Worm (Caenorhabditis elegans) whole organism, L2 larva: ENCODE measurements around the gene mbk-2.

Experiments
- F13H6.1 ChIP-seq: sonication (generic microtip); optimal IDR thresholded peaks from 2 replicates; lab custom pipeline; 2016; ENCODE audit warnings: missing genetic modification characterization, missing compliant biosample characterization
- R02D3.7 ChIP-seq: fragments of 150-350 bp; optimal IDR thresholded peaks from 2 replicates; lab custom pipeline; 2014; ENCODE audit warnings: missing biosample characterization, missing genetic modification characterization
- Y55F3AM.14 ChIP-seq: fragments of 200-800 bp; sonication (Bioruptor generic); optimal IDR thresholded peaks from 2 replicates; lab custom pipeline; 2018; ENCODE audit warnings: mild to moderate bottlenecking, missing genetic modification characterization, missing compliant biosample characterization
- aly-2 ChIP-seq: fragments of 150-350 bp; optimal IDR thresholded peaks from 2 replicates; lab custom pipeline; 2014; ENCODE audit warnings: missing biosample characterization, missing genetic modification characterization
- ama-1 ChIP-seq: fragments of 150-350 bp; optimal IDR thresholded peaks from 2 replicates; lab custom pipeline; 2018; ENCODE audit warnings: inconsistent platforms
- blmp-1 ChIP-seq: sonication (generic microtip); optimal IDR thresholded peaks from 2 replicates; lab custom pipeline; 2017; ENCODE audit warnings: missing genetic modification characterization, mild to moderate bottlenecking, missing compliant biosample characterization, antibody characterized with exemption, moderate library complexity; ENCODE audit not compliant: insufficient read depth
- ceh-16 ChIP-seq: fragments of 150-350 bp; optimal IDR thresholded peaks from 2 replicates; lab custom pipeline; 2014; ENCODE audit warnings: missing biosample characterization, missing genetic modification characterization
- egl-27 ChIP-seq: sonication (generic microtip); optimal IDR thresholded peaks from 3 replicates; lab custom pipeline; 2017; ENCODE audit warnings: missing biosample characterization, missing genetic modification reagents, missing genetic modification characterization
- elt-1 ChIP-seq: fragments of 150-350 bp; optimal IDR thresholded peaks from 2 replicates; lab custom pipeline; 2014; ENCODE audit warnings: missing biosample characterization, missing genetic modification characterization
- fos-1 ChIP-seq: fragments of 150-350 bp; optimal IDR thresholded peaks from 2 replicates; lab custom pipeline; 2014; ENCODE audit warnings: missing biosample characterization, missing genetic modification characterization
- gmeb-1 ChIP-seq: fragments of 150-350 bp; optimal IDR thresholded peaks from 2 replicates; lab custom pipeline; 2014; ENCODE audit warnings: missing biosample characterization, missing genetic modification characterization
- lin-11 ChIP-seq: fragments of 150-350 bp; sonication (generic microtip); optimal IDR thresholded peaks from 2 replicates; lab custom pipeline; 2014; ENCODE audit warnings: missing biosample characterization, missing genetic modification characterization, inconsistent platforms, mixed read lengths
- lin-13 ChIP-seq: fragments of 150-350 bp; optimal IDR thresholded peaks from 2 replicates; lab custom pipeline; 2014; ENCODE audit warnings: missing biosample characterization, missing genetic modification reagents, missing genetic modification characterization
- mbf-1 ChIP-seq: sonication (generic microtip); optimal IDR thresholded peaks from 2 replicates; lab custom pipeline; 2017; ENCODE audit warnings: missing biosample characterization, missing genetic modification characterization
- mdl-1 ChIP-seq, 2 experiments: fragments of 150-350 bp in 1 of 2; sonication (generic microtip) in 1 of 2; optimal IDR thresholded peaks; 2 replicates each; lab custom pipeline; 2017; ENCODE audit warnings: missing biosample characterization in 2 of 2, missing genetic modification characterization in 2 of 2
- nhr-10 ChIP-seq: sonication (generic microtip); optimal IDR thresholded peaks from 2 replicates; lab custom pipeline; 2017; ENCODE audit warnings: missing biosample characterization, missing genetic modification characterization
- nhr-11 ChIP-seq: fragments of 150-350 bp; optimal IDR thresholded peaks from 2 replicates; lab custom pipeline; 2014; ENCODE audit warnings: missing biosample characterization, missing genetic modification characterization
- nhr-12 ChIP-seq: fragments of 150-350 bp; optimal IDR thresholded peaks from 2 replicates; lab custom pipeline; 2014; ENCODE audit warnings: missing biosample characterization, missing genetic modification characterization
- nhr-129 ChIP-seq: fragments of 150-350 bp; optimal IDR thresholded peaks from 2 replicates; lab custom pipeline; 2014; ENCODE audit warnings: missing biosample characterization, missing genetic modification characterization
- nhr-21 ChIP-seq: fragments of 150-350 bp; optimal IDR thresholded peaks from 2 replicates; lab custom pipeline; 2014; ENCODE audit warnings: missing biosample characterization, missing genetic modification characterization
- nhr-23 ChIP-seq: fragments of 150-350 bp; optimal IDR thresholded peaks from 2 replicates; lab custom pipeline; 2014; ENCODE audit warnings: missing biosample characterization, missing genetic modification reagents, missing genetic modification characterization
- nhr-25 ChIP-seq: fragments of 150-350 bp; sonication (generic microtip); optimal IDR thresholded peaks from 3 replicates; lab custom pipeline; 2014; ENCODE audit warnings: missing biosample characterization, missing genetic modification characterization
- nhr-6 ChIP-seq: fragments of 150-350 bp; optimal IDR thresholded peaks from 2 replicates; lab custom pipeline; 2014; ENCODE audit warnings: missing biosample characterization, missing genetic modification characterization
- nhr-77 ChIP-seq: fragments of 150-350 bp; optimal IDR thresholded peaks from 2 replicates; lab custom pipeline; 2014; ENCODE audit warnings: missing biosample characterization, missing genetic modification characterization
- sem-4 ChIP-seq: fragments of 150-350 bp; optimal IDR thresholded peaks from 2 replicates; lab custom pipeline; 2014; ENCODE audit warnings: missing biosample characterization, missing genetic modification reagents, missing genetic modification characterization
- sma-3 ChIP-seq: sonication (generic microtip); optimal IDR thresholded peaks from 2 replicates; lab custom pipeline; 2016; ENCODE audit warnings: missing genetic modification reagents, missing genetic modification characterization, missing compliant biosample characterization
- sma-9 ChIP-seq, 2 experiments: fragments of 150-350 bp in 1 of 2; sonication (generic microtip) in 1 of 2; optimal IDR thresholded peaks; 2 replicates each; lab custom pipeline; 2014 to 2016; ENCODE audit warnings: missing genetic modification characterization in 2 of 2, mild to moderate bottlenecking in 1 of 2, missing biosample characterization in 1 of 2, missing compliant biosample characterization in 1 of 2, missing genetic modification reagents in 1 of 2, moderate library complexity in 1 of 2
- snpc-4 ChIP-seq: fragments of 150-350 bp; optimal IDR thresholded peaks from 2 replicates; lab custom pipeline; 2014; ENCODE audit warnings: missing biosample characterization, missing genetic modification characterization
- unc-55 ChIP-seq: fragments of 150-350 bp; sonication (generic microtip); optimal IDR thresholded peaks from 3 replicates; lab custom pipeline; 2014; ENCODE audit warnings: missing biosample characterization, missing genetic modification reagents, missing genetic modification characterization
- unc-62 ChIP-seq: fragments of 150-350 bp; optimal IDR thresholded peaks from 2 replicates; lab custom pipeline; 2014; ENCODE audit warnings: missing biosample characterization, missing genetic modification reagents, missing genetic modification characterization
- zag-1 ChIP-seq: fragments of 150-350 bp; optimal IDR thresholded peaks from 2 replicates; lab custom pipeline; 2014; ENCODE audit warnings: missing biosample characterization, missing genetic modification characterization
- ztf-11 ChIP-seq: sonication (generic microtip); optimal IDR thresholded peaks from 2 replicates; lab custom pipeline; 2017; ENCODE audit warnings: missing biosample characterization, missing genetic modification characterization

The mbk-2 gene

DNA sequence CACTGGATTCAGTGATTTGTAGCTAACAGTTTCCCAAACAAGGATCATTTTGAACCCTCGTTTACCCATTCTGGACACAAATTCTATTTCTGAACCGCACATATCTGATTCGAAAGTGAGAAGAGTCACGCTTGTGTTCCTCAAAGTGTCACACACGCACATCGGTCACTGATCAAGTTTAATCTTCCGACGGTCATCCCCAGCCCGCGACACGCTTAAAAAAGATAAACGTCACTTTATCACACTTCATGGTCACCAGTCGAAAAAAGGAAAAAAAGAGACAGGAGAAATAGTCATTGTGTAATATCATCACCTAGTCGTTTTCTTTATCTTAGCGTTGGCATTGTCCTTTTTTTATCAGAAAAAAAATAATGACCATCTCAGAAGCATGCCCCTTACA is 68.7 kb downstream of the mbk-2 start:
- TF ChIP-seq ama-1 (lab: Kevin White, UChicago): no peak
- peak; percentile 72 for TF ChIP-seq blmp-1 (tag; lab: Kevin White, UChicago)
- no peak for TF ChIP-seq aly-2 (tag; lab: Kevin White, UChicago)
- TF ChIP-seq ztf-11 (tag; lab: Kevin White, UChicago): no peak
- no peak for TF ChIP-seq nhr-11 (tag; lab: Kevin White, UChicago)
- peak; percentile 86 for TF ChIP-seq nhr-21 (tag; lab: Kevin White, UChicago)
- TF ChIP-seq unc-62: no peak
- no peak for TF ChIP-seq F13H6.1 (tag; lab: Kevin White, UChicago)
- TF ChIP-seq sma-3 (GFP tag; lab: Kevin White, UChicago): peak; percentile 49
- TF ChIP-seq gmeb-1 (tag; lab: Kevin White, UChicago): no peak
- peak in 1 of 2 experiments; percentile 29 for TF ChIP-seq mdl-1 (tag; optimal IDR thresholded peaks at IDR 0.05; lab: Kevin White, UChicago)
- no peak for TF ChIP-seq snpc-4 (tag; lab: Kevin White, UChicago)
- no peak for TF ChIP-seq elt-1 (tag; lab: Kevin White, UChicago)
- no peak for TF ChIP-seq mbf-1 (tag; lab: Kevin White, UChicago)
- TF ChIP-seq nhr-129 (tag; lab: Kevin White, UChicago): peak; percentile 55
- peak; percentile 76 for TF ChIP-seq nhr-25 (tag; lab: Kevin White, UChicago)
- TF ChIP-seq sma-9 (GFP tag; optimal IDR thresholded peaks at IDR 0.05; lab: Kevin White, UChicago): peak; percentile 87
- no peak for TF ChIP-seq sma-9 (tag; optimal IDR thresholded peaks at IDR 0.05; lab: Kevin White, UChicago)

DNA sequence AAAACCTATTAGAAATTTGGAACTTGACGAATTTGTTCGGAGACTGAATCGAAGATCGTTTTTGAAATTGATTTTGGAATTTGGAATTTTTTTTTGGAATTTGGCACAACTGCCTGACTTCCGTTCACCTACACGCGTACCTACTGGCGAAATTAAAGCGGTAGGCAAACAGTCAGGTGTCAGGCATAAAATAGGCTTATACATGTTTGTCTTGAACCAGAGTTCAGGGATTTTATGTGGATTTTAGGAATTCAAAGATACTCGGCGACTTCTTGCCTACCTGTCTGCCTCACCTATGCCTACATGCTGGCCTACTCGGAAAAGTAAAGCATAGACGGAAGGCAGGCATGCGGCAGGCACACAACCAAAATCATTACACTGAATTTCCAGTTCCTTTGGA is 69.4 kb downstream of the mbk-2 start:
- TF ChIP-seq nhr-23 (tag; lab: Kevin White, UChicago): no peak

DNA sequence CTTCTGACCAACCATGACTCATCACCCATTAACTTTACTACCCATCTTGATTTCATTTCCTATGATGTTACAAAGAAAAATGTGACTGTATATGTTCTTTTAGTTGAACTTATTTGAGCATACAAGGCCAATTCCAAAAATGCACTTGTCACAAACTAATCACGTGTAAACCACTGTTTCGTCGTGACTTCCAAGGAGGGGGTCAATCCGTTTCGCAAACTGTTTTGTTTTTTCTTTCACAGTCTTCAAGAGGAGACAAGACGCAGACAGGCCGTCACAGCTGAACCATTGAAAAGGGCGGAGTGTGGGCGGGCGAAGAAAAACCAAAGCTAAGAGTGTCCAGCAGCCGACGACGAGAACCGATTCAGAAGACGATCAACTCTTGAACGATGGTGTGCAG is 70.2 kb downstream of the mbk-2 start, which contains the start of gene C39E9.8:
TSS of gene C39E9.8 (plus strand) at position 328 of the 400 bp plus-strand sequence.
- TF ChIP-seq ceh-16 (tag; lab: Kevin White, UChicago) (no peak), sma-9 (GFP tag; optimal IDR thresholded peaks at IDR 0.05; lab: Kevin White, UChicago) (peak; percentile 74), sma-9 (tag; optimal IDR thresholded peaks at IDR 0.05; lab: Kevin White, UChicago) (peak; percentile 1), sem-4 (tag; lab: Kevin White, UChicago) (no peak), egl-27 (tag; lab: Kevin White, UChicago) (peak; percentile 13), nhr-25 (tag; lab: Kevin White, UChicago) (peak; percentile 94), gmeb-1 (tag; lab: Kevin White, UChicago) (no peak), sma-3 (GFP tag; lab: Kevin White, UChicago) (peak; percentile 77), nhr-11 (tag; lab: Kevin White, UChicago) (no peak), lin-11 (no peak), R02D3.7 (tag; lab: Kevin White, UChicago) (no peak), blmp-1 (tag; lab: Kevin White, UChicago) (peak; percentile 48), ztf-11 (tag; lab: Kevin White, UChicago) (no peak), unc-62 (no peak), nhr-6 (tag; lab: Kevin White, UChicago) (peak; percentile 14), nhr-10 (tag; lab: Kevin White, UChicago) (no peak), Y55F3AM.14 (GFP tag; lab: Kevin White, UChicago) (peak; percentile 23), lin-13 (GFP tag; lab: Kevin White, UChicago) (no peak), fos-1 (tag; lab: Kevin White, UChicago) (peak; percentile 41), nhr-21 (tag; lab: Kevin White, UChicago) (peak; percentile 52), zag-1 (tag; lab: Kevin White, UChicago) (no peak), unc-55 (GFP tag; lab: Kevin White, UChicago) (no peak), nhr-129 (tag; lab: Kevin White, UChicago) (peak; percentile 71), nhr-12 (tag; lab: Kevin White, UChicago) (no peak)

DNA sequence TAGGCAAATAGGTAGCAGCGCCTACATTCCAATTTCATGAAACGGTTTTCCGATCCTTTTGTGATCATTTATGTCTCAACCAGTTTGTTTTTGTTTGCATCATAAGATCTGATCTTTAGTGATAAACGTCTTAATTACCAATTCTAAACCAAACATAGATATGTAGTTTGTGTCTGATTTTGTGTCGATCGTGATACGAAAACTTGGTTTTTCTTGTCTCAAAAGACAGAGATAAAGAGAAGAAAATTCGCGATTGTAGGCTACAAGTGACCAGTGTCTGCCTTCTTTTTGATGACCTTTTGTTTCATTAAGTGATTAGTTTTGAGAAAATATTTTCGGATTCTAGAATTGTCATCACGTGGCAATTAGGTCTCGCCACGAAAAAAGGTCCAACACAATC is 71.2 kb downstream of the mbk-2 start:
- TF ChIP-seq nhr-21 (tag; lab: Kevin White, UChicago) (peak; percentile 55), nhr-129 (tag; lab: Kevin White, UChicago) (peak; percentile 98), egl-27 (tag; lab: Kevin White, UChicago) (no peak), nhr-77 (tag; lab: Kevin White, UChicago) (no peak), nhr-25 (tag; lab: Kevin White, UChicago) (peak; percentile 66), nhr-11 (tag; lab: Kevin White, UChicago) (peak; percentile 35), sma-3 (GFP tag; lab: Kevin White, UChicago) (peak; percentile 36)
- TF ChIP-seq, all 48 proteins: peak for 5
